Worm (Caenorhabditis elegans) whole organism, L4/young adult: ENCODE data around the gene F53B1.3.

Source experiments
- W03F9.2 ChIP-seq: fragments of 150-350 bp; optimal IDR thresholded peaks from 2 replicates; lab custom pipeline; 2014; ENCODE audit warnings: missing biosample characterization, missing genetic modification characterization
- dao-5 ChIP-seq: sonication (generic microtip); optimal IDR thresholded peaks from 2 replicates; lab custom pipeline; 2016; ENCODE audit warnings: missing genotype, missing genetic modification characterization, moderate library complexity, missing compliant biosample characterization
- him-1 ChIP-seq: sonication (generic microtip); optimal IDR thresholded peaks from 2 replicates; lab custom pipeline; 2016; ENCODE audit warnings: missing genotype, missing genetic modification reagents, missing genetic modification characterization, missing compliant biosample characterization

Gene F53B1.3

ce11 chrX:2118162-2118561, 12.8 kb downstream of the F53B1.3 start, which contains the start of gene swip-10:
Gene swip-10, minus strand, starts transcription at chrX:2118262.
- TF ChIP-seq dao-5 (tag; lab: Kevin White, UChicago) (no peak), him-1 (tag; lab: Kevin White, UChicago) (no peak), W03F9.2 (tag; lab: Kevin White, UChicago) (no peak)

DNA sequence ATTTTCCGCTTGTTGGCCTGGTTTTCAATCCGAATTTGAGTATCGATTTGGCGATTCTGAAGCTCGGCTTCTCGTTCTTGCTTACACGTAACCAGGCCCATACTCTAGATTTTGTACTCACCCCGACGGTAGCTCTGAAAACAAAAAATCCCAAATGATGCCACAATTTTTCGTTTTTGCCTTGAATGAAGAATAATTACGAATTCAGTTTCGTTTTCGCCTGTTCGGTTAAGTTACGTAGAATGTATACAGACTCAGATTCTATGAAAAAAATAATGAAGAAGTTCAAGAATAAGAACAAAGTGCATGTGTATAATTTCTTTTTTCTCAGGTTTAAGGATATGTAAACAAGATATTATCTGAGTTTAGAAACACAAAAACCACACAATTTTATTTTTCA, 15.6 kb downstream of the F53B1.3 start, which contains the start of gene gpa-5:
Gene gpa-5 (minus strand): TSS at position 101 of the 400 bp plus-strand sequence.
- TF ChIP-seq dao-5 (tag; lab: Kevin White, UChicago) (no peak), him-1 (tag; lab: Kevin White, UChicago) (no peak), W03F9.2 (tag; lab: Kevin White, UChicago) (no peak)

ce11 chrX:2130141-2130540, 24.7 kb downstream of the F53B1.3 start, which contains the start of gene F53B1.8:
Gene F53B1.8, minus strand, starts transcription at chrX:2130241.
- TF ChIP-seq dao-5 (tag; lab: Kevin White, UChicago): no peak
- no peak for TF ChIP-seq W03F9.2 (tag; lab: Kevin White, UChicago)
- TF ChIP-seq him-1 (tag; lab: Kevin White, UChicago): no peak

ce11 chrX:2131650-2132049, 26.2 kb downstream of the F53B1.3 start, which contains the start of gene F53B1.9:
Gene F53B1.9, minus strand, starts transcription at chrX:2131844.
- TF ChIP-seq dao-5 (tag; lab: Kevin White, UChicago) (no peak), him-1 (tag; lab: Kevin White, UChicago) (peak; percentile 10), W03F9.2 (tag; lab: Kevin White, UChicago) (no peak)

DNA sequence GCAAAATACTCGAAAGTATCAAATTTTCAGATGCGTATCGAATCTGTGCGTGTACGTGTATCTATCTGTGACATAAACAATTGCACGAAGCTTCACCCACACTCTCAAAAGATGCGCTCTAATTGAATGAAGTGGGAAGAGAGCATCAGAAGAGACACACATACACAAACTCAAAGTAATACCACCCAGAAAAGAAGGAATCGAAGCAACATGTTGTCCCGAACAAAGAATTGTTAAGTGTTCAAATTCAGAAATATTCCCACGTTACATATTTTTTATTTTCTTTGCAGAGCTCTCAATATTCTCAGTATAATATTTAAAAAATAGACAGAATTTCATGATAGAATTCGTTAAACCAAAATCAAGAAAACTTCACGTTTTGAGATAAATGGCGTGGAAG, 31.5 kb downstream of the F53B1.3 start:
- no peak for TF ChIP-seq him-1 (tag; lab: Kevin White, UChicago)
- TF ChIP-seq W03F9.2 (tag; lab: Kevin White, UChicago): no peak
- no peak for TF ChIP-seq dao-5 (tag; lab: Kevin White, UChicago)

ce11 chrX:2138923-2139322, 33.5 kb downstream of the F53B1.3 start:
- TF ChIP-seq dao-5 (tag; lab: Kevin White, UChicago): no peak
- no peak for TF ChIP-seq him-1 (tag; lab: Kevin White, UChicago)
- TF ChIP-seq W03F9.2 (tag; lab: Kevin White, UChicago): no peak

ce11 chrX:2140610-2141009, 35.2 kb downstream of the F53B1.3 start:
- TF ChIP-seq him-1 (tag; lab: Kevin White, UChicago) (no peak), W03F9.2 (tag; lab: Kevin White, UChicago) (no peak), dao-5 (tag; lab: Kevin White, UChicago) (no peak)

- TF ChIP-seq him-1 (tag; lab: Kevin White, UChicago): no peak
- TF ChIP-seq dao-5 (tag; lab: Kevin White, UChicago): no peak
- no peak for TF ChIP-seq W03F9.2 (tag; lab: Kevin White, UChicago)
These were observed 38.8 kb downstream of the F53B1.3 start for ce11 chrX:2144236-2144635.

ce11 chrX:2144875-2145274, 39.5 kb downstream of the F53B1.3 start:
- TF ChIP-seq W03F9.2 (tag; lab: Kevin White, UChicago): no peak

- TF ChIP-seq him-1 (tag; lab: Kevin White, UChicago) (no peak), dao-5 (tag; lab: Kevin White, UChicago) (no peak), W03F9.2 (tag; lab: Kevin White, UChicago) (no peak)
These were observed 40.2 kb downstream of the F53B1.3 start, which contains the start of gene dpy-3 for ce11 chrX:2145629-2146028. Gene dpy-3, minus strand, starts transcription at chrX:2145647.

DNA sequence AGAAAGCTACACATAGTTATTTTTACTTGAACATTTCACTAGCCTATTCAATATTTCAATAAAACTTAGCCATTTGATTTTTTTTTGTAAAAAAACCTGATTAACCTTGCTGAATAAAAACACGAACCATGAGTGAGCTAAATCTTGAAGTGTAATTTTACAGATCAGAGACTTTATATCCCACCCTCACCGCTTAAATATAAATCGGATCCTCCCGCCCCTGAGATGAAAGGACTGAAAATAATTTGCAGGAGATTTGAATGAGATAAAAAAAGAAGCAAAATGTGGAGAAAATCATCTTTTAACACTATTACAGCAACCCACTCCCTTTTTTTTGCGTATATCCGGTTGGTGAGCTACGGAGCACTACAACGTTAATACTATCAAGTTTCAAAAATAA, 44.6 kb downstream of the F53B1.3 start, which contains the start of gene npax-2:
Gene npax-2 (minus strand): TSS at position 101 of the 400 bp plus-strand sequence.
- no peak for TF ChIP-seq dao-5 (tag; lab: Kevin White, UChicago)
- no peak for TF ChIP-seq him-1 (tag; lab: Kevin White, UChicago)
- TF ChIP-seq W03F9.2 (tag; lab: Kevin White, UChicago): no peak

- TF ChIP-seq W03F9.2 (tag; lab: Kevin White, UChicago) (no peak), dao-5 (tag; lab: Kevin White, UChicago) (no peak), him-1 (tag; lab: Kevin White, UChicago) (no peak)
These were observed 46.7 kb downstream of the F53B1.3 start for ce11 chrX:2152062-2152461.

- TF ChIP-seq dao-5 (tag; lab: Kevin White, UChicago) (no peak), W03F9.2 (tag; lab: Kevin White, UChicago) (no peak), him-1 (tag; lab: Kevin White, UChicago) (no peak)
These were observed 48.4 kb downstream of the F53B1.3 start for ce11 chrX:2153780-2154179.
